Worm (Caenorhabditis elegans) whole organism, mixed stage, embryonic: ENCODE results near the gene ugt-42.

Source experiments
- blmp-1 ChIP-seq: fragments of 150-350 bp; optimal IDR thresholded peaks from 2 replicates; lab custom pipeline; 2014; ENCODE audit warnings: missing biosample characterization, missing genetic modification characterization
- elt-1 ChIP-seq: sonication (generic microtip); optimal IDR thresholded peaks from 2 replicates; lab custom pipeline; 2017; ENCODE audit warnings: missing genetic modification characterization, mild to moderate bottlenecking, missing compliant biosample characterization, antibody characterized with exemption, moderate library complexity, borderline replicate concordance; ENCODE audit not compliant: insufficient read depth
- elt-3 ChIP-seq: fragments of 150-350 bp; optimal IDR thresholded peaks from 2 replicates; lab custom pipeline; 2014; ENCODE audit warnings: missing biosample characterization, missing genetic modification characterization
- ham-2 ChIP-seq: fragments of 200-800 bp; sonication (Bioruptor generic); optimal IDR thresholded peaks from 2 replicates; lab custom pipeline; 2018; ENCODE audit warnings: mild to moderate bottlenecking, missing genetic modification characterization, missing compliant biosample characterization
- hlh-1 ChIP-seq: fragments of 150-350 bp; optimal IDR thresholded peaks from 2 replicates; lab custom pipeline; 2014; ENCODE audit warnings: missing biosample characterization, missing genetic modification reagents, missing genetic modification characterization
- lsy-2 ChIP-seq: fragments of 150-350 bp; optimal IDR thresholded peaks from 2 replicates; lab custom pipeline; 2014; ENCODE audit warnings: missing biosample characterization, missing genetic modification characterization
- nhr-2 ChIP-seq: fragments of 150-350 bp; optimal IDR thresholded peaks from 2 replicates; lab custom pipeline; 2014; ENCODE audit warnings: missing biosample characterization, missing genetic modification characterization
- nhr-28 ChIP-seq: fragments of 150-350 bp; optimal IDR thresholded peaks from 2 replicates; lab custom pipeline; 2014; ENCODE audit warnings: missing biosample characterization, missing genetic modification characterization
- sem-2 ChIP-seq: fragments of 200-800 bp; sonication (Bioruptor generic); optimal IDR thresholded peaks from 2 replicates; lab custom pipeline; 2018; ENCODE audit warnings: mild to moderate bottlenecking, missing genetic modification characterization, missing compliant biosample characterization
- unc-39 ChIP-seq: fragments of 150-350 bp; optimal IDR thresholded peaks from 2 replicates; lab custom pipeline; 2014; ENCODE audit warnings: missing biosample characterization, missing genetic modification characterization
- unc-62 ChIP-seq: fragments of 150-350 bp; optimal IDR thresholded peaks from 2 replicates; lab custom pipeline; 2014; ENCODE audit warnings: missing biosample characterization, missing genetic modification reagents, missing genetic modification characterization
- zip-8 ChIP-seq: fragments of 150-350 bp; optimal IDR thresholded peaks from 2 replicates; lab custom pipeline; 2014; ENCODE audit warnings: missing biosample characterization, missing genetic modification characterization

DNA sequence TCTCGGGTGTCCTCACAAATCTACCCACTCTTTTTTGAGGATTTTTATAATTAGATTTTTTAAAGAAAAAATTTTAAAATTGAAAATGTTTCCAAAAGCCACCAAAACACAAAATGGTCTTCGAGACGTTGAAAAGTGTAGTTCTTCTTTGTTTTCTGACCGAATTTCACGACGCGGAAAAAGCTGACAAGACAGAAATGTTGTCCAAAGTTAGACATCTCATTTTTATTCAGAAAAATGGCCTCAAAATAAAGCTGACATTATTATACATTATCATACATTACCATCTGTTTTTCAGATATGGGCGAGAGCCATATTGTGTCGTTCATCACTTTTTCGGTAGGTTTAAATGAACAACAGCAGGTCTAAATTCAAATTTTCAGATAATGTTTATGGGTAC, 32.7 kb downstream of the ugt-42 start, which contains the start of gene srx-22:
- no peak for TF ChIP-seq lsy-2 (tag; lab: Kevin White, UChicago)
- no peak for TF ChIP-seq hlh-1 (tag; lab: Kevin White, UChicago)
- TF ChIP-seq unc-39 (tag; lab: Kevin White, UChicago) = no peak
- TF ChIP-seq sem-2 (GFP tag; lab: Kevin White, UChicago) = no peak
- no peak for TF ChIP-seq elt-3 (tag; lab: Kevin White, UChicago)
- no peak for TF ChIP-seq nhr-28 (tag; lab: Kevin White, UChicago)
- no peak for TF ChIP-seq blmp-1 (tag; lab: Kevin White, UChicago)
- no peak for TF ChIP-seq zip-8 (tag; lab: Kevin White, UChicago)
- TF ChIP-seq nhr-2 (tag; lab: Kevin White, UChicago) = no peak
- no peak for TF ChIP-seq ham-2 (GFP tag; lab: Kevin White, UChicago)
- TF ChIP-seq elt-1 (tag; lab: Kevin White, UChicago) = no peak
- TF ChIP-seq unc-62 = no peak
